Fruit fly (Drosophila melanogaster) whole organism, embryonic: ENCODE data around the gene CG10353.

Source experiments
- C15 ChIP-seq: fragments of 200-800 bp; sonication (Bioruptor generic); IDR thresholded peaks from 3 replicates; pipeline ENCODE4 v1.3.6; 2022; ENCODE audit warnings: missing biosample characterization, missing genetic modification characterization
- CG10565 ChIP-seq: fragments of 200-800 bp; sonication (Bioruptor generic); optimal IDR thresholded peaks from 3 replicates; lab custom pipeline; 2016; ENCODE audit warnings: missing biosample characterization, mild to moderate bottlenecking, missing genetic modification characterization
- CG11398 ChIP-seq: fragments of 200-800 bp; sonication (Bioruptor generic); optimal IDR thresholded peaks from 2 replicates; lab custom pipeline; 2016; ENCODE audit warnings: missing biosample characterization, missing genetic modification characterization
- CG11696 ChIP-seq: fragments of 200-800 bp; sonication (Bioruptor generic); IDR thresholded peaks from 2 replicates; pipeline ENCODE4 v1.3.6; 2022; ENCODE audit warnings: missing biosample characterization, missing genetic modification characterization
- CG11723 ChIP-seq: fragments of 200-800 bp; sonication (Bioruptor generic); optimal IDR thresholded peaks from 2 replicates; lab custom pipeline; 2017; ENCODE audit warnings: missing biosample characterization, mild to moderate bottlenecking, missing genetic modification characterization
- CG13894 ChIP-seq: fragments of 200-800 bp; sonication (Bioruptor generic); optimal IDR thresholded peaks from 3 replicates; lab custom pipeline; 2018; ENCODE audit warnings: missing biosample characterization, mild to moderate bottlenecking, missing genetic modification characterization, moderate library complexity
- CG17802 ChIP-seq: fragments of 200-800 bp; sonication (Bioruptor generic); optimal IDR thresholded peaks from 2 replicates; lab custom pipeline; 2018; ENCODE audit warnings: missing biosample characterization, mild to moderate bottlenecking, missing genetic modification characterization, moderate library complexity
- CG18599 ChIP-seq: fragments of 200-800 bp; sonication (Bioruptor generic); optimal IDR thresholded peaks from 3 replicates; lab custom pipeline; 2017; ENCODE audit warnings: missing biosample characterization, missing genetic modification characterization, mild to moderate bottlenecking, moderate library complexity, missing genetic modification reagents
- CG18764 ChIP-seq: fragments of 200-800 bp; sonication (Bioruptor generic); optimal IDR thresholded peaks from 3 replicates; lab custom pipeline; 2016; ENCODE audit warnings: missing biosample characterization, missing genetic modification characterization
- CG2202 ChIP-seq: fragments of 200-800 bp; sonication (Bioruptor generic); optimal IDR thresholded peaks from 2 replicates; lab custom pipeline; 2018; ENCODE audit warnings: missing biosample characterization, mild to moderate bottlenecking, missing genetic modification characterization
- CG30431 ChIP-seq: fragments of 200-800 bp; sonication (Bioruptor generic); optimal IDR thresholded peaks from 2 replicates; lab custom pipeline; 2017; ENCODE audit warnings: missing biosample characterization, missing genetic modification characterization
- CG3407 ChIP-seq: fragments of 200-800 bp; sonication (Bioruptor generic); optimal IDR thresholded peaks from 2 replicates; lab custom pipeline; 2018; ENCODE audit warnings: missing biosample characterization, mild to moderate bottlenecking, missing genetic modification characterization
- CG42726 ChIP-seq: fragments of 200-800 bp; sonication (Bioruptor generic); IDR thresholded peaks from 2 replicates; pipeline ENCODE4 v1.3.6; 2022; ENCODE audit warnings: missing biosample characterization, missing genetic modification characterization; ENCODE audit not compliant: partially characterized antibody
- CG6175 ChIP-seq: fragments of 200-800 bp; sonication (Bioruptor generic); IDR thresholded peaks from 3 replicates; pipeline ENCODE4 v1.3.6; 2022; ENCODE audit warnings: missing biosample characterization, missing genetic modification characterization
- CG6765 ChIP-seq: fragments of 200-800 bp; sonication (Bioruptor generic); optimal IDR thresholded peaks from 3 replicates; lab custom pipeline; 2017; ENCODE audit warnings: missing biosample characterization, mild to moderate bottlenecking, missing genetic modification characterization
- CG9215 ChIP-seq: fragments of 200-800 bp; sonication (Bioruptor generic); IDR thresholded peaks from 2 replicates; pipeline ENCODE4 v1.3.6; 2022; ENCODE audit warnings: missing biosample characterization, missing genetic modification characterization
- Dip3 ChIP-seq: fragments of 200-800 bp; sonication (Bioruptor generic); optimal IDR thresholded peaks from 3 replicates; lab custom pipeline; 2016; ENCODE audit warnings: missing biosample characterization, missing genetic modification characterization
- Ets65A ChIP-seq: fragments of 200-800 bp; sonication (Bioruptor generic); peaks from one replicate; lab custom pipeline; 2016; ENCODE audit warnings: missing biosample characterization, missing genetic modification characterization
- Hand ChIP-seq: fragments of 200-800 bp; sonication (Bioruptor generic); optimal IDR thresholded peaks from 2 replicates; lab custom pipeline; 2017; ENCODE audit warnings: mild to moderate bottlenecking, missing biosample characterization, missing genetic modification reagents, missing genetic modification characterization
- Mrtf ChIP-seq: fragments of 200-800 bp; sonication (Bioruptor generic); IDR thresholded peaks from 3 replicates; pipeline ENCODE4 v1.3.6; 2022; ENCODE audit warnings: missing biosample characterization, missing genetic modification characterization
- Nf-YC ChIP-seq: fragments of 200-800 bp; optimal IDR thresholded peaks from 3 replicates; lab custom pipeline; 2019; ENCODE audit warnings: missing biosample characterization, mild to moderate bottlenecking, missing genetic modification characterization, moderate library complexity
- Trl ChIP-seq, 3 experiments: fragments of >200 bp in 2 of 3; fragments of 200-800 bp in 1 of 3; sonication (Bioruptor generic) in 1 of 3; optimal IDR thresholded peaks; 2 replicates in 1 of 3; 3 replicates in 2 of 3; lab custom pipeline; 2016 to 2017; ENCODE audit warnings: missing biosample characterization in 1 of 3, missing genetic modification characterization in 1 of 3
- YL-1 ChIP-seq: fragments of 200-800 bp; sonication (Bioruptor generic); optimal IDR thresholded peaks from 3 replicates; lab custom pipeline; 2017; ENCODE audit warnings: missing biosample characterization, mild to moderate bottlenecking, missing genetic modification characterization
- ara ChIP-seq: fragments of 200-800 bp; sonication (Bioruptor generic); IDR thresholded peaks from 2 replicates; pipeline ENCODE4 v1.3.6; 2022; ENCODE audit warnings: missing biosample characterization, missing genetic modification characterization
- cwo ChIP-seq: fragments of 200-800 bp; sonication (Bioruptor generic); optimal IDR thresholded peaks from 3 replicates; lab custom pipeline; 2017; ENCODE audit warnings: missing biosample characterization, missing genetic modification characterization, mild to moderate bottlenecking, moderate library complexity, missing genetic modification reagents
- da ChIP-seq: fragments of 200-800 bp; sonication (Bioruptor generic); optimal IDR thresholded peaks from 2 replicates; lab custom pipeline; 2016; ENCODE audit warnings: missing biosample characterization, missing genetic modification characterization
- dati ChIP-seq: fragments of 200-800 bp; sonication (Bioruptor generic); IDR thresholded peaks from 2 replicates; pipeline ENCODE4 v1.3.6; 2022; ENCODE audit warnings: missing biosample characterization, missing genetic modification characterization
- ems ChIP-seq: fragments of 200-800 bp; sonication (Bioruptor generic); optimal IDR thresholded peaks from 3 replicates; lab custom pipeline; 2016; ENCODE audit warnings: missing biosample characterization, missing genetic modification characterization
- eve ChIP-seq, 2 experiments: fragments of >200 bp; optimal IDR thresholded peaks; 2 replicates each; lab custom pipeline; 2017; ENCODE audit warnings: missing biosample characterization in 2 of 2, missing genetic modification characterization in 2 of 2
- gce ChIP-seq: fragments of 200-800 bp; sonication (Bioruptor generic); IDR thresholded peaks from 3 replicates; pipeline ENCODE4 v1.3.6; 2022; ENCODE audit warnings: missing biosample characterization, missing genetic modification characterization
- gsb ChIP-seq: fragments of 200-800 bp; sonication (Bioruptor generic); IDR thresholded peaks from 2 replicates; pipeline ENCODE4 v1.3.6; 2022; ENCODE audit warnings: missing biosample characterization, missing genetic modification characterization
- lab ChIP-seq: fragments of 200-800 bp; sonication (Bioruptor generic); optimal IDR thresholded peaks from 3 replicates; lab custom pipeline; 2017; ENCODE audit warnings: missing biosample characterization, missing genetic modification characterization, mild to moderate bottlenecking, moderate library complexity, missing genetic modification reagents
- nerfin-2 ChIP-seq: fragments of 200-800 bp; sonication (Bioruptor generic); IDR thresholded peaks from 2 replicates; pipeline ENCODE4 v1.3.6; 2022; ENCODE audit warnings: missing biosample characterization, missing genetic modification characterization; ENCODE audit not compliant: partially characterized antibody
- odd ChIP-seq: fragments of 200-800 bp; sonication (Bioruptor generic); optimal IDR thresholded peaks from 2 replicates; lab custom pipeline; 2017; ENCODE audit warnings: missing biosample characterization, mild to moderate bottlenecking, missing genetic modification characterization
- onecut ChIP-seq: fragments of 200-800 bp; sonication (Bioruptor generic); IDR thresholded peaks from 2 replicates; pipeline ENCODE4 v1.3.6; 2022; ENCODE audit warnings: missing biosample characterization, missing genetic modification characterization
- pan ChIP-seq, 4 experiments: fragments of >200 bp in 3 of 4; fragments of 200-800 bp in 1 of 4; sonication (Bioruptor generic) in 1 of 4; optimal IDR thresholded peaks in 3 of 4; IDR thresholded peaks in 1 of 4; 2 replicates each; pipeline versions ENCODE4 v1.3.6 to Lab custom; 2017 to 2022; ENCODE audit warnings: missing biosample characterization in 2 of 4, missing genetic modification characterization in 2 of 4, mixed read lengths in 1 of 4
- psq ChIP-seq: fragments of 200-800 bp; sonication (Bioruptor generic); optimal IDR thresholded peaks from 2 replicates; lab custom pipeline; 2017; ENCODE audit warnings: missing biosample characterization, missing genetic modification characterization
- pzg ChIP-seq: fragments of 200-800 bp; sonication (Bioruptor generic); optimal IDR thresholded peaks from 3 replicates; lab custom pipeline; 2018; ENCODE audit warnings: missing biosample characterization, mild to moderate bottlenecking, missing genetic modification characterization, moderate library complexity
- schlank ChIP-seq: fragments of 200-800 bp; sonication (Bioruptor generic); optimal IDR thresholded peaks from 2 replicates; lab custom pipeline; 2018; ENCODE audit warnings: missing biosample characterization, mild to moderate bottlenecking, missing genetic modification characterization
- scrt ChIP-seq: fragments of 200-800 bp; sonication (Bioruptor generic); optimal IDR thresholded peaks from 2 replicates; lab custom pipeline; 2018; ENCODE audit warnings: missing biosample characterization, mild to moderate bottlenecking, missing genetic modification characterization, moderate library complexity
- sens ChIP-seq: fragments of 200-800 bp; sonication (Bioruptor generic); peaks from one replicate; lab custom pipeline; 2016; ENCODE audit warnings: missing biosample characterization, missing genetic modification characterization
- sens-2 ChIP-seq: fragments of 200-800 bp; sonication (Bioruptor generic); IDR thresholded peaks from 2 replicates; pipeline ENCODE4 v1.3.6; 2022; ENCODE audit warnings: missing biosample characterization, missing genetic modification characterization
- slbo ChIP-seq: fragments of 200-800 bp; sonication (Bioruptor generic); IDR thresholded peaks from 2 replicates; pipeline ENCODE4 v1.3.6; 2022; ENCODE audit warnings: missing biosample characterization, missing genetic modification characterization
- so ChIP-seq: fragments of 200-800 bp; sonication (Bioruptor generic); IDR thresholded peaks from 3 replicates; pipeline ENCODE4 v1.3.6; 2022; ENCODE audit warnings: missing biosample characterization, missing genetic modification characterization
- stwl ChIP-seq: fragments of 200-800 bp; sonication (Bioruptor generic); optimal IDR thresholded peaks from 3 replicates; lab custom pipeline; 2018; ENCODE audit warnings: missing biosample characterization, mild to moderate bottlenecking, missing genetic modification characterization, moderate library complexity
- vvl ChIP-seq: fragments of 200-800 bp; sonication (Bioruptor generic); IDR thresholded peaks from 2 replicates; pipeline ENCODE4 v1.3.6; 2022; ENCODE audit warnings: missing biosample characterization, missing genetic modification characterization
- zen ChIP-seq: fragments of 200-800 bp; sonication (Bioruptor generic); optimal IDR thresholded peaks from 3 replicates; lab custom pipeline; 2018; ENCODE audit warnings: missing biosample characterization, mild to moderate bottlenecking, missing genetic modification characterization, moderate library complexity

CG10353 gene

dm6 chrX:11923698-11924097, 36.7 kb upstream of the CG10353 start:
- TF ChIP-seq Ets65A (peak; percentile 51), CG3407 (no peak)

- TF ChIP-seq CG13894 (tag; lab: Kevin White, UChicago), result peak; percentile 35
- no peak for TF ChIP-seq Dip3 (GFP tag; lab: Kevin White, UChicago)
- no peak for TF ChIP-seq CG2202 (tag; lab: Kevin White, UChicago)
- peak; percentile 88 for TF ChIP-seq cwo (GFP tag; lab: Kevin White, UChicago)
- TF ChIP-seq Nf-YC (tag; lab: Kevin White, UChicago), result no peak
- no peak for TF ChIP-seq ara
- TF ChIP-seq odd (GFP tag; lab: Kevin White, UChicago), result no peak
- no peak for TF ChIP-seq CG10565 (GFP tag; lab: Kevin White, UChicago)
- TF ChIP-seq sens-2 (GFP tag; lab: Robert Waterston, UW), result no peak
- TF ChIP-seq CG17802 (tag; lab: Kevin White, UChicago), result peak; percentile 14
- TF ChIP-seq CG11696 (GFP tag; lab: Robert Waterston, UW), result no peak
- no peak for TF ChIP-seq CG30431
- TF ChIP-seq slbo (GFP tag; lab: Robert Waterston, UW), result no peak
- TF ChIP-seq vvl (GFP tag; lab: Robert Waterston, UW), result peak; percentile 30; the same call in 1 of the 2 replicates
- TF ChIP-seq CG9215 (GFP tag; lab: Robert Waterston, UW), result no peak
- TF ChIP-seq CG18599, result peak; percentile 7
- no peak for TF ChIP-seq eve (GFP tag; optimal IDR thresholded peaks at IDR 0.05; lab: Kevin White, UChicago)
- TF ChIP-seq gsb (GFP tag; lab: Robert Waterston, UW), result no peak
- peak; percentile 31 for TF ChIP-seq lab (GFP tag; lab: Kevin White, UChicago)
- peak; percentile 18 to 60 for TF ChIP-seq Trl (optimal IDR thresholded peaks at IDR 0.05; lab: Kevin White, UChicago)
- TF ChIP-seq Trl (GFP tag; optimal IDR thresholded peaks at IDR 0.05; lab: Kevin White, UChicago), result no peak
- no peak for TF ChIP-seq zen (tag; lab: Kevin White, UChicago)
- TF ChIP-seq sens (GFP tag; lab: Kevin White, UChicago), result peak; percentile 68
Measured at dm6 chrX:11922650-11923237, 35.8 kb upstream of the CG10353 start.

dm6 chrX:11920959-11921358, 34.0 kb upstream of the CG10353 start:
- TF ChIP-seq CG42726 (GFP tag; lab: Robert Waterston, UW) (no peak), scrt (GFP tag; lab: Kevin White, UChicago) (peak; percentile 87), CG6765 (peak; percentile 79), CG6175 (GFP tag; lab: Robert Waterston, UW) (peak; percentile 82; the same call in 2 of the 3 replicates), onecut (GFP tag; lab: Robert Waterston, UW) (peak; percentile 77), pan (optimal IDR thresholded peaks at IDR 0.05; lab: Kevin White, UChicago) (no peak), pan (GFP tag; optimal IDR thresholded peaks at IDR 0.05 in 1 of 2, IDR thresholded peaks at IDR 0.05 in 1 of 2) (peak in 1 of 2 experiments; percentile 90), gce (GFP tag; lab: Robert Waterston, UW) (peak; percentile 74; the same call in 2 of the 3 replicates), psq (GFP tag; lab: Kevin White, UChicago) (peak; percentile 34), odd (GFP tag; lab: Kevin White, UChicago) (peak; percentile 82), C15 (GFP tag; lab: Robert Waterston, UW) (peak; percentile 62; the same call in 1 of the 3 replicates), ems (GFP tag; lab: Kevin White, UChicago) (peak; percentile 60), pzg (GFP tag; lab: Kevin White, UChicago) (no peak), schlank (peak; percentile 35), CG11723 (GFP tag; lab: Kevin White, UChicago) (peak; percentile 77), sens-2 (GFP tag; lab: Robert Waterston, UW) (peak; percentile 68; the same call in 1 of the 2 replicates), so (peak; percentile 86), CG18764 (GFP tag; lab: Kevin White, UChicago) (peak; percentile 74), YL-1 (GFP tag; lab: Kevin White, UChicago) (peak; percentile 44), Hand (peak; percentile 70), stwl (tag; lab: Kevin White, UChicago) (no peak), dati (GFP tag; lab: Robert Waterston, UW) (0 out of 2 replicates have a peak, but pooled peaks have one; percentile 16), Mrtf (GFP tag; lab: Robert Waterston, UW) (peak; percentile 76; the same call in 2 of the 3 replicates), CG11398 (GFP tag; lab: Kevin White, UChicago) (peak; percentile 26), da (GFP tag; lab: Kevin White, UChicago) (peak; percentile 26), nerfin-2 (GFP tag; lab: Robert Waterston, UW) (no peak)
